Fruit fly (Drosophila melanogaster) whole organism, embryonic: ENCODE measurements around the gene CG42748.

Source experiments
- BEAF-32 ChIP-seq: fragments of 200-800 bp; sonication (Bioruptor generic); optimal IDR thresholded peaks from 3 replicates; lab custom pipeline; 2017; ENCODE audit warnings: missing biosample characterization, missing genetic modification characterization, mild to moderate bottlenecking, moderate library complexity, missing genetic modification reagents
- CG10959 ChIP-seq: fragments of 200-800 bp; sonication (Bioruptor generic); IDR thresholded peaks from 2 replicates; pipeline ENCODE4 v1.3.6; 2022; ENCODE audit warnings: missing biosample characterization, missing genetic modification characterization
- CG11247 ChIP-seq: fragments of 200-800 bp; sonication (Bioruptor generic); IDR thresholded peaks from 2 replicates; pipeline ENCODE4 v1.3.6; 2022; ENCODE audit warnings: missing biosample characterization, missing genetic modification characterization
- CG12219 ChIP-seq: fragments of 200-800 bp; sonication (Bioruptor generic); optimal IDR thresholded peaks from 3 replicates; lab custom pipeline; 2018; ENCODE audit warnings: missing biosample characterization, mild to moderate bottlenecking, missing genetic modification characterization
- CG1647 ChIP-seq: fragments of 200-800 bp; sonication (Bioruptor generic); optimal IDR thresholded peaks from 3 replicates; lab custom pipeline; 2016; ENCODE audit warnings: missing biosample characterization, missing genetic modification characterization
- CG17361 ChIP-seq: fragments of 200-800 bp; sonication (Bioruptor generic); IDR thresholded peaks from 3 replicates; pipeline ENCODE4 v1.3.6; 2022; ENCODE audit warnings: missing biosample characterization, missing genetic modification characterization
- CG17802 ChIP-seq: fragments of 200-800 bp; sonication (Bioruptor generic); optimal IDR thresholded peaks from 2 replicates; lab custom pipeline; 2018; ENCODE audit warnings: missing biosample characterization, mild to moderate bottlenecking, missing genetic modification characterization, moderate library complexity
- CG1832 ChIP-seq: fragments of 200-800 bp; sonication (Bioruptor generic); optimal IDR thresholded peaks from 2 replicates; lab custom pipeline; 2017; ENCODE audit warnings: missing biosample characterization, mild to moderate bottlenecking, missing genetic modification characterization, inconsistent platforms
- CG30020 ChIP-seq: fragments of 200-800 bp; optimal IDR thresholded peaks from 2 replicates; lab custom pipeline; 2019; ENCODE audit warnings: missing biosample characterization, mild to moderate bottlenecking, missing genetic modification characterization, moderate library complexity
- CG30403 ChIP-seq: fragments of 200-800 bp; sonication (Bioruptor generic); optimal IDR thresholded peaks from 3 replicates; lab custom pipeline; 2016; ENCODE audit warnings: missing biosample characterization, missing genetic modification characterization
- CG33213 ChIP-seq: fragments of 200-800 bp; sonication (Bioruptor generic); optimal IDR thresholded peaks from 3 replicates; lab custom pipeline; 2016; ENCODE audit warnings: missing biosample characterization, missing genetic modification characterization
- CG5953 ChIP-seq: fragments of 200-800 bp; sonication (Bioruptor generic); IDR thresholded peaks from 2 replicates; pipeline ENCODE4 v1.3.6; 2022; ENCODE audit warnings: missing biosample characterization, missing genetic modification characterization
- CG6175 ChIP-seq: fragments of 200-800 bp; sonication (Bioruptor generic); IDR thresholded peaks from 3 replicates; pipeline ENCODE4 v1.3.6; 2022; ENCODE audit warnings: missing biosample characterization, missing genetic modification characterization
- CG7357 ChIP-seq: fragments of 200-800 bp; sonication (Bioruptor generic); IDR thresholded peaks from 3 replicates; pipeline ENCODE4 v1.3.6; 2022; ENCODE audit warnings: missing biosample characterization, missing genetic modification characterization
- CG9797 ChIP-seq: fragments of 200-800 bp; sonication (Bioruptor generic); optimal IDR thresholded peaks from 3 replicates; lab custom pipeline; 2018; ENCODE audit warnings: missing biosample characterization, mild to moderate bottlenecking, missing genetic modification characterization
- Chrac-16 ChIP-seq: fragments of 200-800 bp; sonication (Bioruptor generic); optimal IDR thresholded peaks from 3 replicates; lab custom pipeline; 2016; ENCODE audit warnings: missing biosample characterization, missing genetic modification characterization
- Dad ChIP-seq: fragments of 200-800 bp; sonication (Bioruptor generic); optimal IDR thresholded peaks from 3 replicates; lab custom pipeline; 2016; ENCODE audit warnings: missing biosample characterization, missing genetic modification characterization
- Dfd ChIP-seq, 2 experiments: fragments of >200 bp; optimal IDR thresholded peaks; 2 replicates each; lab custom pipeline; 2017; ENCODE audit warnings: missing biosample characterization in 2 of 2, missing genetic modification characterization in 2 of 2
- Dip3 ChIP-seq: fragments of 200-800 bp; sonication (Bioruptor generic); optimal IDR thresholded peaks from 3 replicates; lab custom pipeline; 2016; ENCODE audit warnings: missing biosample characterization, missing genetic modification characterization
- Fer2 ChIP-seq: fragments of 200-800 bp; sonication (Bioruptor generic); optimal IDR thresholded peaks from 2 replicates; lab custom pipeline; 2018; ENCODE audit warnings: missing biosample characterization, mild to moderate bottlenecking, missing genetic modification characterization, moderate library complexity
- HLH54F ChIP-seq: fragments of 200-800 bp; sonication (Bioruptor generic); optimal IDR thresholded peaks from 3 replicates; lab custom pipeline; 2016; ENCODE audit warnings: missing biosample characterization, missing genetic modification characterization
- Mad ChIP-seq: fragments of 200-800 bp; sonication (Bioruptor generic); optimal IDR thresholded peaks from 2 replicates; lab custom pipeline; 2016; ENCODE audit warnings: missing biosample characterization, missing genetic modification characterization
- Med ChIP-seq: fragments of 200-800 bp; sonication (Bioruptor generic); peaks from one replicate; lab custom pipeline; 2016; ENCODE audit warnings: missing biosample characterization, missing genetic modification characterization, mild to moderate bottlenecking, inconsistent platforms, moderate library complexity
- Oli ChIP-seq: fragments of 200-800 bp; sonication (Bioruptor generic); optimal IDR thresholded peaks from 2 replicates; lab custom pipeline; 2018; ENCODE audit warnings: missing biosample characterization, mild to moderate bottlenecking, missing genetic modification characterization, moderate library complexity
- Sox102F ChIP-seq: fragments of 200-800 bp; sonication (Bioruptor generic); optimal IDR thresholded peaks from 2 replicates; lab custom pipeline; 2018; ENCODE audit warnings: missing biosample characterization, mild to moderate bottlenecking, missing genetic modification characterization, moderate library complexity
- Xbp1 ChIP-seq: fragments of 200-800 bp; sonication (Bioruptor generic); optimal IDR thresholded peaks from 3 replicates; lab custom pipeline; 2016; ENCODE audit warnings: missing biosample characterization, mild to moderate bottlenecking, missing genetic modification characterization
- ap ChIP-seq: fragments of 200-800 bp; sonication (Bioruptor generic); IDR thresholded peaks from 2 replicates; pipeline ENCODE4 v1.3.6; 2022; ENCODE audit warnings: missing biosample characterization, missing genetic modification characterization
- ato ChIP-seq: fragments of 200-800 bp; sonication (Bioruptor generic); IDR thresholded peaks from 2 replicates; pipeline ENCODE4 v1.3.6; 2022; ENCODE audit warnings: missing biosample characterization, missing genetic modification characterization; ENCODE audit not compliant: partially characterized antibody
- bab2 ChIP-seq: fragments of 200-800 bp; sonication (Bioruptor generic); optimal IDR thresholded peaks from 2 replicates; lab custom pipeline; 2016; ENCODE audit warnings: missing biosample characterization, missing genetic modification characterization
- caup ChIP-seq: fragments of 200-800 bp; sonication (Bioruptor generic); optimal IDR thresholded peaks from 3 replicates; lab custom pipeline; 2017; ENCODE audit warnings: missing biosample characterization, mild to moderate bottlenecking, missing genetic modification characterization, moderate library complexity; ENCODE audit not compliant: severe bottlenecking
- chm ChIP-seq: fragments of 200-800 bp; sonication (Bioruptor generic); IDR thresholded peaks from 2 replicates; pipeline ENCODE4 v1.3.6; 2022; ENCODE audit warnings: missing biosample characterization, missing genetic modification characterization
- chn ChIP-seq: fragments of 200-800 bp; sonication (Bioruptor generic); optimal IDR thresholded peaks from 2 replicates; lab custom pipeline; 2016; ENCODE audit warnings: missing biosample characterization, missing genetic modification characterization
- dpn ChIP-seq, 2 experiments: fragments of 200-800 bp; sonication (Bioruptor generic); optimal IDR thresholded peaks; 3 replicates each; lab custom pipeline; 2016; ENCODE audit warnings: missing biosample characterization in 2 of 2, missing genetic modification characterization in 2 of 2
- dysf ChIP-seq: fragments of 200-800 bp; sonication (Bioruptor generic); IDR thresholded peaks from 3 replicates; pipeline ENCODE4 v1.3.6; 2022; ENCODE audit warnings: missing biosample characterization, missing genetic modification characterization
- fd96Cb ChIP-seq: fragments of 200-800 bp; sonication (Bioruptor generic); optimal IDR thresholded peaks from 2 replicates; lab custom pipeline; 2018; ENCODE audit warnings: missing biosample characterization, mild to moderate bottlenecking, missing genetic modification characterization, moderate library complexity
- jumu ChIP-seq: fragments of 200-800 bp; sonication (Bioruptor generic); optimal IDR thresholded peaks from 3 replicates; lab custom pipeline; 2016; ENCODE audit warnings: missing biosample characterization, missing genetic modification characterization
- mam ChIP-seq: fragments of 200-800 bp; sonication (Bioruptor generic); optimal IDR thresholded peaks from 3 replicates; lab custom pipeline; 2016; ENCODE audit warnings: missing biosample characterization, missing genetic modification characterization
- mld ChIP-seq: fragments of 200-800 bp; sonication (Bioruptor generic); IDR thresholded peaks from 3 replicates; pipeline ENCODE4 v1.3.6; 2022; ENCODE audit warnings: missing biosample characterization, missing genetic modification characterization; ENCODE audit not compliant: partially characterized antibody
- nom ChIP-seq: fragments of 200-800 bp; sonication (Bioruptor generic); optimal IDR thresholded peaks from 2 replicates; lab custom pipeline; 2017; ENCODE audit warnings: missing biosample characterization, missing genetic modification characterization, mild to moderate bottlenecking, moderate library complexity, missing genetic modification reagents
- pan ChIP-seq, 4 experiments: fragments of >200 bp in 3 of 4; fragments of 200-800 bp in 1 of 4; sonication (Bioruptor generic) in 1 of 4; optimal IDR thresholded peaks in 3 of 4; IDR thresholded peaks in 1 of 4; 2 replicates each; pipeline versions ENCODE4 v1.3.6 to Lab custom; 2017 to 2022; ENCODE audit warnings: missing biosample characterization in 2 of 4, missing genetic modification characterization in 2 of 4, mixed read lengths in 1 of 4
- pita ChIP-seq: fragments of 200-800 bp; sonication (Bioruptor generic); optimal IDR thresholded peaks from 2 replicates; lab custom pipeline; 2017; ENCODE audit warnings: missing biosample characterization, mild to moderate bottlenecking, missing genetic modification characterization
- pnt ChIP-seq: fragments of 200-800 bp; sonication (Bioruptor generic); optimal IDR thresholded peaks from 3 replicates; lab custom pipeline; 2016; ENCODE audit warnings: missing biosample characterization, missing genetic modification characterization
- prd ChIP-seq, 3 experiments: fragments of >200 bp in 2 of 3; fragments of 200-800 bp in 1 of 3; sonication (Bioruptor generic) in 1 of 3; optimal IDR thresholded peaks in 2 of 3; IDR thresholded peaks in 1 of 3; 2 replicates in 2 of 3; 3 replicates in 1 of 3; pipeline versions ENCODE4 v1.3.6 to Lab custom; 2017 to 2022; ENCODE audit warnings: missing biosample characterization in 1 of 3, missing genetic modification characterization in 1 of 3
- sima ChIP-seq: fragments of 200-800 bp; sonication (Bioruptor generic); optimal IDR thresholded peaks from 2 replicates; lab custom pipeline; 2016; ENCODE audit warnings: missing biosample characterization, missing genetic modification characterization
- slbo ChIP-seq: fragments of 200-800 bp; sonication (Bioruptor generic); IDR thresholded peaks from 2 replicates; pipeline ENCODE4 v1.3.6; 2022; ENCODE audit warnings: missing biosample characterization, missing genetic modification characterization
- ssp ChIP-seq: fragments of 200-800 bp; sonication (Bioruptor generic); IDR thresholded peaks from 2 replicates; pipeline ENCODE4 v1.3.6; 2022; ENCODE audit warnings: missing biosample characterization, missing genetic modification characterization

CG42748 gene

dm6 chr2L:22121651-22122165 is 9.3 kb upstream of the CG42748 start (continued):
- TF ChIP-seq Fer2 (tag; lab: Kevin White, UChicago): no peak
- peak; percentile 98 for TF ChIP-seq ssp (GFP tag; lab: Robert Waterston, UW)
- TF ChIP-seq ato (GFP tag; lab: Robert Waterston, UW): no peak
- peak; percentile 42; the same call in 1 of the 3 replicates for TF ChIP-seq dysf (GFP tag; lab: Robert Waterston, UW)
- TF ChIP-seq CG30403 (GFP tag; lab: Kevin White, UChicago): peak; percentile 9
- no peak for TF ChIP-seq fd96Cb (tag; lab: Kevin White, UChicago)
- TF ChIP-seq mam (GFP tag; lab: Kevin White, UChicago): peak; percentile 9
- TF ChIP-seq Dip3 (GFP tag; lab: Kevin White, UChicago): peak; percentile 10
- peak; percentile 54 for TF ChIP-seq CG33213 (GFP tag; lab: Kevin White, UChicago)
- peak; percentile 40 for TF ChIP-seq BEAF-32 (GFP tag; lab: Kevin White, UChicago)
- no peak for TF ChIP-seq CG1832 (GFP tag; lab: Kevin White, UChicago)
- peak; percentile 3 for TF ChIP-seq Dad (GFP tag; lab: Kevin White, UChicago)
- TF ChIP-seq CG17361 (GFP tag; lab: Robert Waterston, UW): peak; percentile 43; the same call in 2 of the 3 replicates
- TF ChIP-seq CG17802 (tag; lab: Kevin White, UChicago): peak; percentile 97
- TF ChIP-seq CG30020 (tag; lab: Kevin White, UChicago): peak; percentile 96
- TF ChIP-seq Dfd (GFP tag; optimal IDR thresholded peaks at IDR 0.05; lab: Kevin White, UChicago): peak in 1 of 2 experiments; percentile 59
- TF ChIP-seq prd (optimal IDR thresholded peaks at IDR 0.05; lab: Kevin White, UChicago): no peak
- 0 out of 3 replicates have a peak, but pooled peaks have one; percentile 31 for TF ChIP-seq prd (GFP tag; IDR thresholded peaks at IDR 0.05; lab: Robert Waterston, UW)
- no peak for TF ChIP-seq pan (optimal IDR thresholded peaks at IDR 0.05; lab: Kevin White, UChicago)
- no peak for TF ChIP-seq pan (GFP tag; optimal IDR thresholded peaks at IDR 0.05 in 1 of 2, IDR thresholded peaks at IDR 0.05 in 1 of 2)

dm6 chr2L:22129581-22130300 is 1.3 kb upstream of the CG42748 start, which contains the start of gene CycK:
CycK (minus strand) TSS chr2L:22130142.
- TF ChIP-seq Mad (GFP tag; lab: Kevin White, UChicago): peak; percentile 33
- peak; percentile 95 for TF ChIP-seq CG7357 (GFP tag; lab: Robert Waterston, UW)
- TF ChIP-seq Xbp1 (GFP tag; lab: Kevin White, UChicago): peak; percentile 3
- TF ChIP-seq pita: no peak
- TF ChIP-seq CG5953 (GFP tag; lab: Robert Waterston, UW): no peak
- no peak for TF ChIP-seq Chrac-16 (GFP tag; lab: Kevin White, UChicago)
- no peak for TF ChIP-seq CG1647 (GFP tag; lab: Kevin White, UChicago)
- TF ChIP-seq mld (GFP tag; lab: Robert Waterston, UW): no peak
- peak; percentile 98 for TF ChIP-seq CG30020 (tag; lab: Kevin White, UChicago)
- no peak for TF ChIP-seq CG12219 (GFP tag; lab: Kevin White, UChicago)
- TF ChIP-seq dpn (GFP tag; optimal IDR thresholded peaks at IDR 0.05; lab: Kevin White, UChicago): peak in 1 of 2 experiments; percentile 20
- peak; percentile 35; the same call in 1 of the 2 replicates for TF ChIP-seq slbo (GFP tag; lab: Robert Waterston, UW)
- peak; percentile 26 for TF ChIP-seq CG9797
- no peak for TF ChIP-seq pnt
- TF ChIP-seq Oli (tag; lab: Kevin White, UChicago): peak; percentile 20
- TF ChIP-seq Sox102F (GFP tag; lab: Kevin White, UChicago): no peak
- no peak for TF ChIP-seq CG11247 (GFP tag; lab: Robert Waterston, UW)
- TF ChIP-seq CG10959 (GFP tag; lab: Robert Waterston, UW): no peak
- no peak for TF ChIP-seq CG6175 (GFP tag; lab: Robert Waterston, UW)
- no peak for TF ChIP-seq chn
- no peak for TF ChIP-seq bab2 (GFP tag; lab: Kevin White, UChicago)
- no peak for TF ChIP-seq ap (GFP tag; lab: Robert Waterston, UW)
- no peak for TF ChIP-seq sima (GFP tag; lab: Kevin White, UChicago)
- peak; percentile 83 for TF ChIP-seq Med (GFP tag; lab: Kevin White, UChicago)
- no peak for TF ChIP-seq prd (optimal IDR thresholded peaks at IDR 0.05; lab: Kevin White, UChicago)
- peak; percentile 43; the same call in 1 of the 3 replicates for TF ChIP-seq prd (GFP tag; IDR thresholded peaks at IDR 0.05; lab: Robert Waterston, UW)
- TF ChIP-seq jumu: peak; percentile 9
- TF ChIP-seq chm: no peak
- no peak for TF ChIP-seq nom
- peak; percentile 10 for TF ChIP-seq HLH54F
- no peak for TF ChIP-seq caup (GFP tag; lab: Kevin White, UChicago)
